Fruit fly (Drosophila melanogaster) whole organism, prepupa: ENCODE data around the gene CG10959.

Source experiments
- Blimp-1 ChIP-seq: fragments of 200-800 bp; sonication (Bioruptor generic); optimal IDR thresholded peaks from 3 replicates; lab custom pipeline; 2017; ENCODE audit warnings: missing biosample characterization, missing genetic modification characterization, mild to moderate bottlenecking, moderate library complexity, missing genetic modification reagents
- CG11762 ChIP-seq: fragments of 200-800 bp; sonication (Bioruptor generic); optimal IDR thresholded peaks from 3 replicates; lab custom pipeline; 2016; ENCODE audit warnings: missing biosample characterization, missing genetic modification characterization; ENCODE audit not compliant: insufficient read depth
- CG11902 ChIP-seq: fragments of 200-800 bp; sonication (Bioruptor generic); optimal IDR thresholded peaks from 3 replicates; lab custom pipeline; 2016; ENCODE audit warnings: missing biosample characterization, missing genetic modification characterization
- CG1621 ChIP-seq: fragments of 200-800 bp; sonication (Bioruptor generic); optimal IDR thresholded peaks from 3 replicates; lab custom pipeline; 2018; ENCODE audit warnings: missing biosample characterization, mild to moderate bottlenecking, missing genetic modification characterization
- CG16779 ChIP-seq: fragments of 200-800 bp; sonication (Bioruptor generic); optimal IDR thresholded peaks from 3 replicates; lab custom pipeline; 2017; ENCODE audit warnings: missing biosample characterization, mild to moderate bottlenecking, missing genetic modification characterization
- CG3032 ChIP-seq: fragments of 200-800 bp; optimal IDR thresholded peaks from 2 replicates; lab custom pipeline; 2019; ENCODE audit warnings: missing biosample characterization, mild to moderate bottlenecking, missing genetic modification characterization, moderate library complexity
- CG32006 ChIP-seq: fragments of 200-800 bp; sonication (Bioruptor generic); optimal IDR thresholded peaks from 3 replicates; lab custom pipeline; 2017; ENCODE audit warnings: missing biosample characterization, mild to moderate bottlenecking, missing genetic modification characterization
- CG3919 ChIP-seq: fragments of 200-800 bp; sonication (Bioruptor generic); optimal IDR thresholded peaks from 3 replicates; lab custom pipeline; 2016; ENCODE audit warnings: missing biosample characterization, missing genetic modification characterization
- CG6163 ChIP-seq: fragments of 200-800 bp; sonication (Bioruptor generic); IDR thresholded peaks from 3 replicates; pipeline ENCODE4 v1.3.6; 2022; ENCODE audit warnings: missing biosample characterization, missing genetic modification characterization
- CG6808 ChIP-seq: fragments of 200-800 bp; sonication (Bioruptor generic); optimal IDR thresholded peaks from 3 replicates; lab custom pipeline; 2017; ENCODE audit warnings: missing biosample characterization, missing genetic modification characterization, mild to moderate bottlenecking, moderate library complexity, missing genetic modification reagents
- CG7368 ChIP-seq: fragments of 200-800 bp; sonication (Bioruptor generic); optimal IDR thresholded peaks from 3 replicates; lab custom pipeline; 2016; ENCODE audit warnings: missing biosample characterization, missing genetic modification characterization
- CG8319 ChIP-seq: fragments of 200-800 bp; sonication (Bioruptor generic); optimal IDR thresholded peaks from 3 replicates; lab custom pipeline; 2016; ENCODE audit warnings: missing biosample characterization, missing genetic modification characterization
- CG8632 ChIP-seq: fragments of 200-800 bp; sonication (Bioruptor generic); optimal IDR thresholded peaks from 3 replicates; lab custom pipeline; 2016; ENCODE audit warnings: missing biosample characterization, missing genetic modification characterization
- Eip75B ChIP-seq: fragments of 200-800 bp; sonication (Bioruptor generic); optimal IDR thresholded peaks from 3 replicates; lab custom pipeline; 2016; ENCODE audit warnings: missing biosample characterization, missing genetic modification characterization
- Eip78C ChIP-seq: fragments of 200-800 bp; sonication (Bioruptor generic); peaks from one replicate; lab custom pipeline; 2016; ENCODE audit warnings: missing biosample characterization, missing genetic modification characterization
- Eip93F ChIP-seq: fragments of 200-800 bp; sonication (Bioruptor generic); optimal IDR thresholded peaks from 2 replicates; lab custom pipeline; 2016; ENCODE audit warnings: missing biosample characterization, mild to moderate bottlenecking, missing genetic modification characterization
- Ets21C ChIP-seq: fragments of 200-800 bp; sonication (Bioruptor generic); optimal IDR thresholded peaks from 3 replicates; lab custom pipeline; 2016; ENCODE audit warnings: missing biosample characterization, missing genetic modification characterization
- Gug ChIP-seq: fragments of 200-800 bp; sonication (Bioruptor generic); IDR thresholded peaks from 2 replicates; pipeline ENCODE4 v1.3.6; 2022; ENCODE audit warnings: missing biosample characterization, missing genetic modification characterization
- Hr38 ChIP-seq: sonication (Bioruptor generic); optimal IDR thresholded peaks from 2 replicates; lab custom pipeline; 2016; ENCODE audit warnings: missing biosample characterization, missing genetic modification characterization
- Hr39 ChIP-seq: fragments of 200-800 bp; sonication (Bioruptor generic); optimal IDR thresholded peaks from 2 replicates; lab custom pipeline; 2016; ENCODE audit warnings: missing biosample characterization, missing genetic modification characterization
- Lpt ChIP-seq: fragments of 200-800 bp; sonication (Bioruptor generic); optimal IDR thresholded peaks from 3 replicates; lab custom pipeline; 2016; ENCODE audit warnings: missing biosample characterization, missing genetic modification characterization
- Sox14 ChIP-seq: fragments of 200-800 bp; sonication (Bioruptor generic); optimal IDR thresholded peaks from 3 replicates; lab custom pipeline; 2016; ENCODE audit warnings: missing biosample characterization, missing genetic modification characterization
- acj6 ChIP-seq: fragments of 200-800 bp; sonication (Bioruptor generic); optimal IDR thresholded peaks from 3 replicates; lab custom pipeline; 2016; ENCODE audit warnings: missing biosample characterization, missing genetic modification characterization
- cyc ChIP-seq: fragments of 200-800 bp; sonication (Bioruptor generic); optimal IDR thresholded peaks from 3 replicates; lab custom pipeline; 2016; ENCODE audit warnings: missing biosample characterization, missing genetic modification characterization
- dsx ChIP-seq: fragments of 200-800 bp; optimal IDR thresholded peaks from 3 replicates; lab custom pipeline; 2019; ENCODE audit warnings: missing biosample characterization, mild to moderate bottlenecking, missing genetic modification characterization, moderate library complexity; ENCODE audit not compliant: poor library complexity, severe bottlenecking
- esn ChIP-seq: fragments of 200-800 bp; sonication (Bioruptor generic); optimal IDR thresholded peaks from 2 replicates; lab custom pipeline; 2016; ENCODE audit warnings: missing biosample characterization, mild to moderate bottlenecking, missing genetic modification characterization, moderate library complexity
- fd59A ChIP-seq: fragments of 200-800 bp; sonication (Bioruptor generic); optimal IDR thresholded peaks from 2 replicates; lab custom pipeline; 2017; ENCODE audit warnings: missing biosample characterization, mild to moderate bottlenecking, missing genetic modification characterization, missing genetic modification reagents
- fd85E ChIP-seq: fragments of 200-800 bp; sonication (Bioruptor generic); optimal IDR thresholded peaks from 3 replicates; lab custom pipeline; 2016; ENCODE audit warnings: missing biosample characterization, missing genetic modification characterization
- fkh ChIP-seq: fragments of 200-800 bp; sonication (Bioruptor generic); optimal IDR thresholded peaks from 3 replicates; lab custom pipeline; 2017; ENCODE audit warnings: missing biosample characterization, mild to moderate bottlenecking, missing genetic modification characterization, moderate library complexity
- net ChIP-seq: fragments of 200-800 bp; sonication (Bioruptor generic); optimal IDR thresholded peaks from 3 replicates; lab custom pipeline; 2016; ENCODE audit warnings: missing biosample characterization, missing genetic modification characterization
- pdm3 ChIP-seq: fragments of 200-800 bp; sonication (Bioruptor generic); optimal IDR thresholded peaks from 3 replicates; lab custom pipeline; 2016; ENCODE audit warnings: missing biosample characterization, missing genetic modification characterization
- ss ChIP-seq, 2 experiments: fragments of 200-800 bp; sonication (Bioruptor generic); optimal IDR thresholded peaks; 2 replicates in 1 of 2; 3 replicates in 1 of 2; lab custom pipeline; 2017 to 2018; ENCODE audit warnings: mild to moderate bottlenecking in 2 of 2, missing biosample characterization in 2 of 2, missing genetic modification characterization in 2 of 2, moderate library complexity in 1 of 2
- svp ChIP-seq: fragments of 200-800 bp; sonication (Bioruptor generic); peaks from one replicate; lab custom pipeline; 2016; ENCODE audit warnings: missing biosample characterization, missing genetic modification characterization
- topi ChIP-seq: fragments of 200-800 bp; sonication (Bioruptor generic); optimal IDR thresholded peaks from 3 replicates; lab custom pipeline; 2016; ENCODE audit warnings: missing biosample characterization, missing genetic modification characterization

The CG10959 gene

DNA sequence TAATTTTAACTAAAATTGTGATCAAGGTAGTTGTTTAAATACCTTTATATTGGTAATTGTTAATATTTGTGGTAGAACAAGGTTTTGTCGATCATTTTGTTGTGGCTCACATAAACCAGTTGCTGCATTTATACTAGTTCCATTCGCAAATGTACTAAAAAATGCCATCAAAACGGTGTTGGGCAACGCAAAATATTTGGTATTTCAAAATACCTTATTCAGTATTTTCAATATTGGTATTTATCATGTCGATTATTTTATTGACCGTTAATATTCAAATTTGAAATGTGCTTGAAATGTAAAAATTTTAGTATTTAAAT lies 28.4 kb downstream of the CG10959 start, which contains the start of gene slpr:
Gene slpr, minus strand, starts transcription at position 156 of the 320 bp plus-strand sequence.
- TF ChIP-seq svp (GFP tag; lab: Kevin White, UChicago) (peak; percentile 60), Ets21C (GFP tag; lab: Kevin White, UChicago) (no peak), Hr39 (GFP tag; lab: Kevin White, UChicago) (no peak), CG16779 (tag; lab: Kevin White, UChicago) (no peak), esn (GFP tag; lab: Kevin White, UChicago) (no peak), CG11762 (no peak), Eip75B (GFP tag; lab: Kevin White, UChicago) (no peak), fd59A (no peak), fd85E (no peak)

DNA sequence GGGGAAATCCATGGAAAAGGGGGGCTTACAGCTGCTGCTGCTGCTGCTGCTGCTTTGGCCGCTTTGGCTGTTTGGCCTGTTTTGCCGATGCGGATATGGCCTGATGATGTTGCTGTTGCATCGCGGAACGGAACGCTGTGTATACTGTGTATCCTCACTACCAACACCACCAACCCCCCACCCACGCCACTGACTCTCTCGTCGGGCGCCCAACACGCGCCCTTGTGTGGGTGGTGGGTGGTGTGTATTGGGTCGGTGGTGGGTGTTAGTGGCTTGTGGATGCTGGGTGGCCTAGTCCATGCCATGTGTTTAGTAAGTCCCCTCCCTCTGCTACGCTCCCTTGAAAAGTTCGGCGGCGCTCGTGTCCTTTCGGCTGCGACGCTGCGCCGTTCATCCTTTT lies 29.2 kb downstream of the CG10959 start:
- TF ChIP-seq Hr39 (GFP tag; lab: Kevin White, UChicago) (no peak), CG7368 (peak; percentile 65)

DNA sequence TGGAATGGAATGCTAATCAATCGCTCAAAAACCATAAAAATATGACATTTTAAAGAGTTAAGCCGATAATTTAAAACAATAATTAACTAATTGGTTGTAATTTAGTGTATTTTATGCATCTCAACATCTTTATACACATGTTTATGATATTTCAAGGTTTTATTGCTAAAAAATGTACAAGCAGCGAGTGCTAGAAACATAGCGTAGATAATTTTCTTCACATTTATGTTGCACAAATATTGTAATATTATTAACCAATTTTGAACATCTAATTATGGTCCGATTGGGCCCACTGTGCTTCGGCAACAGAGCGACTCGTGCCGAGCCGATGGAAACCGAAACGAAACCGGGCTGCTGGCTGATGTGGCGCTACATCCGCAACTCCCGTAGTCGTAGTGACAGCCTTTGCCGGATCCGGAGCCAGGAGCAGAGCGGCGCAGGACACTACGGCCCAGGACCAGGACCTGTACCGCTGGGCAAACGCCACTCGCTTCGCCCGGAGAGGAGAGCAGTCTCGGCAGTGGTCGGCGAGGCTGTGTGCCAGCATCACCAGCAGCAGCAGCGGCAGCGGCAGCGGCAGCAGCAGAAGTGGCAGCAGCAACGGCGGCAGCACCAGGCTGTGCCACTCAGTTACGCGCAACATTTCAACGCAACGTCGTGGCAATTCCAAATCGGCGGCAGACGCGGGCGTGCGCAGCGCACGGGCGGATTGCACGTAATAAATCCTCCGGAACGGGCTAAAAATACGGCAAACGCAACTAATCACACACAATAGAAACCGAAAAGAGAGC lies 29.8 kb downstream of the CG10959 start, which contains the start of gene sdt:
Gene sdt, plus strand, starts transcription at position 385 of the 791 bp plus-strand sequence.
- TF ChIP-seq CG11902 (GFP tag; lab: Kevin White, UChicago) (no peak), dsx (GFP tag; lab: Kevin White, UChicago) (peak; percentile 10), CG1621 (tag; lab: Kevin White, UChicago) (no peak), svp (GFP tag; lab: Kevin White, UChicago) (peak; percentile 70), Gug (GFP tag; lab: Robert Waterston, UW) (no peak), Eip78C (GFP tag; lab: Kevin White, UChicago) (peak; percentile 75), CG3919 (GFP tag; lab: Kevin White, UChicago) (no peak), ss (GFP tag; optimal IDR thresholded peaks at IDR 0.05; lab: Kevin White, UChicago) (peak in 1 of 2 experiments; percentile 48), net (GFP tag; lab: Kevin White, UChicago) (peak; percentile 11), cyc (GFP tag; lab: Kevin White, UChicago) (no peak), Blimp-1 (GFP tag; lab: Kevin White, UChicago) (no peak), pdm3 (GFP tag; lab: Kevin White, UChicago) (no peak), acj6 (GFP tag; lab: Kevin White, UChicago) (no peak), CG32006 (peak; percentile 42), Ets21C (GFP tag; lab: Kevin White, UChicago) (no peak)

DNA sequence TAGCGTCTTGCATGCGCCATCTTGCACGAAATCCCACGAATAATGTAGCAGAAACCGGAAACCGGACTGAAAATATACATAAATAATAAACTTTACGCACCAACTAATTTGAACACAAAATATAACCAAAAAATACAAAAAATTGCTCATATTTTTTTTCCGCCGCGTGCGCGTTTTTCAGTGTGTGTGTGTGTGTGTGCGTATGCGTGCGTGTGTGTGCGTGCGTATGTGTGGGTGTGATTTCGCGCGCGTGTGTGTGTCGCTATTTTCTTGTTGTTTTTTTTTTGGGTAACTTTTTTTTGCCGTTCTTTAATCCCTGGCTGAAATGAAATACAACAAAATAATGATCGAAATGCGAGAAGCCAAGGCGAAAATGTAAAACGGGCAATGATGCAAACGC lies 30.4 kb downstream of the CG10959 start:
- no peak for TF ChIP-seq CG6163 (GFP tag; lab: Robert Waterston, UW)
- TF ChIP-seq Hr38 = no peak
- TF ChIP-seq Eip93F (GFP tag; lab: Kevin White, UChicago) = no peak
- no peak for TF ChIP-seq svp (GFP tag; lab: Kevin White, UChicago)
- TF ChIP-seq fd85E = no peak
- no peak for TF ChIP-seq CG11762
- no peak for TF ChIP-seq Ets21C (GFP tag; lab: Kevin White, UChicago)
- no peak for TF ChIP-seq Lpt
- no peak for TF ChIP-seq CG8632 (GFP tag; lab: Kevin White, UChicago)
- no peak for TF ChIP-seq fkh (GFP tag; lab: Kevin White, UChicago)
- no peak for TF ChIP-seq Sox14 (GFP tag; lab: Kevin White, UChicago)
- TF ChIP-seq CG11902 (GFP tag; lab: Kevin White, UChicago) = no peak
- no peak for TF ChIP-seq CG32006
- no peak for TF ChIP-seq CG3032 (tag; lab: Kevin White, UChicago)
- TF ChIP-seq topi = no peak
- TF ChIP-seq CG6808 = no peak
- TF ChIP-seq CG1621 (tag; lab: Kevin White, UChicago) = no peak
- no peak for TF ChIP-seq CG8319 (GFP tag; lab: Kevin White, UChicago)
